Fruit fly (Drosophila melanogaster): ENCODE measurements around the gene CG7963.

dm6 chr3R:8340675-8341275, 21.9 kb upstream of the CG7963 start, which contains the start of the genes COX7A and Arl2:
- TF ChIP-seq Pif1A (GFP tag; optimal IDR thresholded peaks at IDR 0.05) = no peak
- no peak for TF ChIP-seq CG34367 (tag; optimal IDR thresholded peaks at IDR 0.05)
- TF ChIP-seq CG9948 (tag; optimal IDR thresholded peaks at IDR 0.05) = no peak
- TF ChIP-seq rn (GFP tag; IDR thresholded peaks at IDR 0.05) = no peak
- no peak for TF ChIP-seq EcR (GFP tag; optimal IDR thresholded peaks at IDR 0.05)
- no peak for TF ChIP-seq CG4496 (GFP tag; IDR thresholded peaks at IDR 0.05)
- no peak for TF ChIP-seq gl (tag; optimal IDR thresholded peaks at IDR 0.05)
- TF ChIP-seq CG17806 (tag; optimal IDR thresholded peaks at IDR 0.05) = no peak
